Worm (Caenorhabditis elegans): ENCODE results near the gene srw-36.

ce11 chrV:16679981-16680380, 3.0 kb upstream of the srw-36 start, which contains the start of gene srw-44:
- TF ChIP-seq sea-1 (GFP tag; conservative IDR thresholded peaks at IDR 0.05) (no peak), ama-1 (optimal IDR thresholded peaks at IDR 0.05) (no peak), ets-7 (tag; optimal IDR thresholded peaks at IDR 0.05) (no peak), flt-1 (GFP tag; IDR thresholded peaks at IDR 0.05) (no peak), hmg-4 (GFP tag; optimal IDR thresholded peaks at IDR 0.05) (no peak), ceh-13 (GFP tag; optimal IDR thresholded peaks at IDR 0.05) (no peak), ceh-36 (tag; optimal IDR thresholded peaks at IDR 0.05) (no peak)
